Worm (Caenorhabditis elegans): ENCODE measurements around the gene R04D3.3.
A peak's percentile ranks its signal among the peaks of the same experiment; 100 is the strongest.

The R04D3.3 gene

ce11 chrX:13310763-13311162, 20.3 kb upstream of the R04D3.3 start (continued):
- no peak for TF ChIP-seq ceh-88 (GFP tag; IDR thresholded peaks at IDR 0.05)
- no peak for TF ChIP-seq nhr-47 (tag; optimal IDR thresholded peaks at IDR 0.05)
- no peak for TF ChIP-seq swsn-7 (tag; optimal IDR thresholded peaks at IDR 0.05)
- no peak for TF ChIP-seq unc-62 (GFP tag; optimal IDR thresholded peaks at IDR 0.05)
- TF ChIP-seq mdl-1 (tag; optimal IDR thresholded peaks at IDR 0.05), result peak in 1 of 2 experiments; percentile 30

DNA sequence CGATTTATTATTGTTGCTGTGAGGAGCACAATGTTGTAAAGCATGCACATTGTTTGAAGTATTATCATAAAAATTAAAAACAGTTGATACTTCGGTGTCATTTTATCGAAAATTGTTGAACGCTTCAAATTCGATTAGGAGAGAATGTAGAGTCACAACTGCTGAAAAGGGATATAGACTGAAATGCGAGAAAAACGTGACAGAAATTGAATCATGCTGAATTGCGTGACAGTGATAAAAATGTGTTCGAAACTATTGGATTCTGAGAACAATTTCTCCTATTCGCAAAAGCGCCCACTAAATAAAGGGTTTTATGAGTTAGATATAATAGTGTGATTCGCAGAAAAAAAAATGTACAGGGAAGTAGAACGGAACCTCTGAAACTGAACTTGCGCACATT, 18.3 kb upstream of the R04D3.3 start, which contains the start of gene srxa-8:
Gene srxa-8, minus strand, starts transcription at position 101 of the 400 bp plus-strand sequence.
- TF ChIP-seq ceh-63 (GFP tag; optimal IDR thresholded peaks at IDR 0.05) (no peak), ama-1 (optimal IDR thresholded peaks at IDR 0.05) (no peak), alr-1 (tag; optimal IDR thresholded peaks at IDR 0.05; ENCODE audit: borderline replicate concordance) (no peak), snpc-4 (tag; optimal IDR thresholded peaks at IDR 0.05) (no peak), nhr-85 (tag) (no peak), vab-15 (tag; optimal IDR thresholded peaks at IDR 0.05) (no peak), nhr-71 (tag; optimal IDR thresholded peaks at IDR 0.05) (no peak), C04F5.9 (tag; optimal IDR thresholded peaks at IDR 0.05) (no peak), fos-1 (tag; optimal IDR thresholded peaks at IDR 0.05) (no peak), grh-1 (GFP tag; IDR thresholded peaks at IDR 0.05) (no peak), rnt-1 (tag; optimal IDR thresholded peaks at IDR 0.05) (no peak), efl-1 (optimal IDR thresholded peaks at IDR 0.05) (no peak), efl-1 (GFP tag; optimal IDR thresholded peaks at IDR 0.05 in 1 of 2) (no peak), dpl-1 (GFP tag; optimal IDR thresholded peaks at IDR 0.05) (no peak), aha-1 (tag; optimal IDR thresholded peaks at IDR 0.05) (no peak), nhr-12 (tag; optimal IDR thresholded peaks at IDR 0.05) (no peak), jun-1 (tag; optimal IDR thresholded peaks at IDR 0.05) (no peak), lir-3 (tag; optimal IDR thresholded peaks at IDR 0.05; ENCODE audit: poor library complexity) (no peak), fkh-8 (tag; optimal IDR thresholded peaks at IDR 0.05) (no peak), unc-30 (tag; optimal IDR thresholded peaks at IDR 0.05) (no peak), F16B12.6 (tag; optimal IDR thresholded peaks at IDR 0.05) (no peak)

ce11 chrX:13307852-13308251, 17.4 kb upstream of the R04D3.3 start:
- TF ChIP-seq ceh-88 (GFP tag; IDR thresholded peaks at IDR 0.05), result no peak
- no peak for TF ChIP-seq hpl-2 (GFP tag; optimal IDR thresholded peaks at IDR 0.05)
- no peak for TF ChIP-seq nhr-12 (tag; optimal IDR thresholded peaks at IDR 0.05)
- TF ChIP-seq snpc-4 (tag; optimal IDR thresholded peaks at IDR 0.05), result no peak
- TF ChIP-seq aha-1 (tag; optimal IDR thresholded peaks at IDR 0.05), result no peak
- no peak for TF ChIP-seq lin-14 (GFP tag; optimal IDR thresholded peaks at IDR 0.05)
- no peak for TF ChIP-seq C34B4.2 (tag; optimal IDR thresholded peaks at IDR 0.05)
- no peak for TF ChIP-seq lin-15B (tag; optimal IDR thresholded peaks at IDR 0.05)
- TF ChIP-seq tbx-2 (tag; optimal IDR thresholded peaks at IDR 0.05), result no peak
- no peak for TF ChIP-seq nhr-28 (tag; optimal IDR thresholded peaks at IDR 0.05)
- TF ChIP-seq fkh-4 (tag; optimal IDR thresholded peaks at IDR 0.05; ENCODE audit: borderline replicate concordance), result no peak
- no peak for TF ChIP-seq zag-1 (tag; optimal IDR thresholded peaks at IDR 0.05)
- TF ChIP-seq elt-2 (tag; optimal IDR thresholded peaks at IDR 0.05), result no peak
- no peak for TF ChIP-seq dsc-1 (tag; optimal IDR thresholded peaks at IDR 0.05)

DNA sequence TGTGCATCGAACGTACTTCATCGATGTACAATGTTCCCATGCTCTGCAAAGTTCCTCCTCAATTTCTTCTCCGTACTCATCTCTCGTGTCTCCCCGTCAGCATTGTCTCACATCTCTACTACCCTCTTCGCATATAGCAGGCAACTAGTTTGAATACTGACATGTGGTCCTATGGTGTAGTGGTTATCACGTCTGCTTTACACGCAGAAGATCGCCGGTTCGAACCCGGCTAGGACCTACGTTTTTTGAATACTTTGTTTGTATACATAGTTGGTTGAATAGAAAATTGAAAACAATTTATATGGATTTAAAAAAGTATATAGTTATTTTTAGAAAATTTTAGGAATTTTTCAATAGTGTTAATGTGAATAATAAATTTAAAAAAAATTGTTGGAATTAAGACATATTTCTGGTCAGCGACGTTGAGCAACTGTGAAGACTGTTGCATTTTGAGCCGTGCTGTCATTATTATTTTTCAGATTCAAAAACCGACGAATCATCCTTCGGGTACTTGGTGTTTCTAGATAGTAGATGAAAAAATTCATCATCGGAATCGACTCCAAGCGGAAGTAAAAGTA, 16.5 kb upstream of the R04D3.3 start:
- no peak for TF ChIP-seq ceh-63 (GFP tag; optimal IDR thresholded peaks at IDR 0.05)
- TF ChIP-seq efl-3 (GFP tag; optimal IDR thresholded peaks at IDR 0.05), result no peak
- TF ChIP-seq nhr-71 (tag; optimal IDR thresholded peaks at IDR 0.05), result peak; percentile 86
- no peak for TF ChIP-seq pqm-1 (tag; optimal IDR thresholded peaks at IDR 0.05)
- TF ChIP-seq lin-15B (tag; optimal IDR thresholded peaks at IDR 0.05), result peak; percentile 17
- TF ChIP-seq nhr-85 (tag), result peak; percentile 54
- TF ChIP-seq ztf-4 (tag; optimal IDR thresholded peaks at IDR 0.05), result peak; percentile 60
- peak; percentile 65 to 79 for TF ChIP-seq lsy-2 (tag; optimal IDR thresholded peaks at IDR 0.05)
- TF ChIP-seq elt-2 (tag; optimal IDR thresholded peaks at IDR 0.05), result peak; percentile 31
- no peak for TF ChIP-seq unc-62 (GFP tag; optimal IDR thresholded peaks at IDR 0.05)
- peak; percentile 11 to 73 (median 65) for TF ChIP-seq ceh-82 (tag; optimal IDR thresholded peaks at IDR 0.05)
- peak; percentile 72 for TF ChIP-seq tbx-2 (tag; optimal IDR thresholded peaks at IDR 0.05)
- no peak for TF ChIP-seq nhr-28 (tag; optimal IDR thresholded peaks at IDR 0.05)
- TF ChIP-seq unc-130 (tag; optimal IDR thresholded peaks at IDR 0.05), result peak; percentile 78
- peak; percentile 92 for TF ChIP-seq snu-23 (GFP tag; optimal IDR thresholded peaks at IDR 0.05)
- peak; percentile 60 for TF ChIP-seq sox-4 (tag; optimal IDR thresholded peaks at IDR 0.05)
- TF ChIP-seq unc-30 (tag; optimal IDR thresholded peaks at IDR 0.05), result no peak
- no peak for TF ChIP-seq nhr-12 (tag; optimal IDR thresholded peaks at IDR 0.05)
- peak; percentile 78 for TF ChIP-seq skn-1 (tag; optimal IDR thresholded peaks at IDR 0.05)
- TF ChIP-seq fkh-4 (tag; optimal IDR thresholded peaks at IDR 0.05; ENCODE audit: borderline replicate concordance), result no peak
- TF ChIP-seq tlp-1 (tag; optimal IDR thresholded peaks at IDR 0.05), result no peak
- peak; percentile 87 for TF ChIP-seq nhr-47 (tag; optimal IDR thresholded peaks at IDR 0.05)
- no peak for TF ChIP-seq hlh-17 (GFP tag; optimal IDR thresholded peaks at IDR 0.05; ENCODE audit: borderline replicate concordance)
- TF ChIP-seq snpc-4 (tag; optimal IDR thresholded peaks at IDR 0.05), result peak; percentile 26
